Worm (Caenorhabditis elegans) whole organism, young adult: ENCODE data around the gene efa-6.

Source experiments
- B0336.3 ChIP-seq: fragments of 200-800 bp; sonication (Bioruptor generic); IDR thresholded peaks from 2 replicates; pipeline ENCODE4 v1.3.6; 2022; ENCODE audit warnings: missing genetic modification characterization, missing compliant biosample characterization
- C17E4.6 ChIP-seq: fragments of 200-800 bp; sonication (Bioruptor generic); IDR thresholded peaks from 2 replicates; pipeline ENCODE4 v1.3.6; 2022; ENCODE audit warnings: missing genetic modification reagents, missing genetic modification characterization, missing compliant biosample characterization
- D2030.7 ChIP-seq: fragments of 200-800 bp; sonication (Bioruptor generic); IDR thresholded peaks from 2 replicates; pipeline ENCODE4 v1.3.6; 2022; ENCODE audit warnings: missing genetic modification reagents, missing genetic modification characterization, missing compliant biosample characterization
- F33H1.4 ChIP-seq: fragments of 200-800 bp; sonication (Bioruptor generic); IDR thresholded peaks from 2 replicates; pipeline ENCODE4 v1.3.6; 2022; ENCODE audit warnings: missing genetic modification reagents, missing genetic modification characterization, missing compliant biosample characterization
- F49E8.2 ChIP-seq: sonication (generic microtip); optimal IDR thresholded peaks from 3 replicates; lab custom pipeline; 2017; ENCODE audit warnings: missing genetic modification characterization, mild to moderate bottlenecking, missing compliant biosample characterization, antibody characterized with exemption, moderate library complexity; ENCODE audit not compliant: insufficient read depth
- F52B5.7 ChIP-seq: sonication (generic microtip); optimal IDR thresholded peaks from 2 replicates; lab custom pipeline; 2016; ENCODE audit warnings: mild to moderate bottlenecking, missing genetic modification characterization, missing compliant biosample characterization
- F57C9.4 ChIP-seq: sonication (generic microtip); optimal IDR thresholded peaks from 2 replicates; lab custom pipeline; 2017; ENCODE audit warnings: mild to moderate bottlenecking, missing genetic modification characterization, missing compliant biosample characterization
- K11D2.4 ChIP-seq: fragments of 200-800 bp; sonication (Bioruptor generic); IDR thresholded peaks from 2 replicates; pipeline ENCODE4 v1.3.6; 2022; ENCODE audit warnings: missing genetic modification reagents, missing genetic modification characterization, missing compliant biosample characterization
- Y53F4B.3 ChIP-seq: fragments of 200-800 bp; sonication (Bioruptor generic); IDR thresholded peaks from 2 replicates; pipeline ENCODE4 v1.3.6; 2022; ENCODE audit warnings: missing genetic modification reagents, missing genetic modification characterization, missing compliant biosample characterization
- ZK185.1 ChIP-seq: sonication (generic microtip); optimal IDR thresholded peaks from 2 replicates; lab custom pipeline; 2016; ENCODE audit warnings: mild to moderate bottlenecking, missing genetic modification characterization, missing compliant biosample characterization; ENCODE audit not compliant: poor library complexity, severe bottlenecking
- athp-1 ChIP-seq: sonication (generic microtip); optimal IDR thresholded peaks from 2 replicates; lab custom pipeline; 2017; ENCODE audit warnings: mild to moderate bottlenecking, missing genetic modification characterization, missing compliant biosample characterization
- attf-6 ChIP-seq: fragments of 200-800 bp; sonication (Bioruptor generic); IDR thresholded peaks from 2 replicates; pipeline ENCODE4 v1.3.6; 2022; ENCODE audit warnings: missing genetic modification reagents, missing genetic modification characterization, missing compliant biosample characterization
- bed-1 ChIP-seq: fragments of 200-800 bp; sonication (Bioruptor generic); IDR thresholded peaks from 2 replicates; pipeline ENCODE4 v1.3.6; 2022; ENCODE audit warnings: missing genetic modification reagents, missing genetic modification characterization, missing compliant biosample characterization
- bed-2 ChIP-seq: fragments of 200-800 bp; sonication (Bioruptor generic); IDR thresholded peaks from 2 replicates; pipeline ENCODE4 v1.3.6; 2022; ENCODE audit warnings: missing genetic modification reagents, missing genetic modification characterization, missing compliant biosample characterization
- cebp-1 ChIP-seq, 2 experiments: fragments of 200-800 bp in 1 of 2; sonication (Bioruptor generic) in 1 of 2; sonication (generic microtip) in 1 of 2; IDR thresholded peaks in 1 of 2; optimal IDR thresholded peaks in 1 of 2; 2 replicates each; pipeline versions ENCODE4 v1.3.6 to Lab custom; 2017 to 2022; ENCODE audit warnings: missing compliant biosample characterization in 2 of 2, missing genetic modification characterization in 2 of 2, mild to moderate bottlenecking in 1 of 2, missing genetic modification reagents in 1 of 2, moderate library complexity in 1 of 2
- ceh-58 ChIP-seq: fragments of 200-800 bp; sonication (Bioruptor generic); IDR thresholded peaks from 2 replicates; pipeline ENCODE4 v1.3.6; 2022; ENCODE audit warnings: missing genetic modification characterization, missing compliant biosample characterization
- ceh-91 ChIP-seq: fragments of 200-800 bp; sonication (Bioruptor generic); IDR thresholded peaks from 2 replicates; pipeline ENCODE4 v1.3.6; 2022; ENCODE audit warnings: missing genetic modification reagents, missing genetic modification characterization, missing compliant biosample characterization
- dox-1 ChIP-seq: fragments of 200-800 bp; sonication (Bioruptor generic); IDR thresholded peaks from 2 replicates; pipeline ENCODE4 v1.3.6; 2022; ENCODE audit warnings: missing genetic modification reagents, missing genetic modification characterization, missing compliant biosample characterization
- egl-44 ChIP-seq: fragments of 200-800 bp; sonication (Bioruptor generic); IDR thresholded peaks from 2 replicates; pipeline ENCODE4 v1.3.6; 2022; ENCODE audit warnings: missing genetic modification reagents, missing genetic modification characterization, missing compliant biosample characterization
- ets-4 ChIP-seq: fragments of 200-800 bp; sonication (Bioruptor generic); optimal IDR thresholded peaks from 2 replicates; lab custom pipeline; 2018; ENCODE audit warnings: mild to moderate bottlenecking, missing genetic modification characterization, missing compliant biosample characterization
- fkh-3 ChIP-seq: sonication (generic microtip); optimal IDR thresholded peaks from 2 replicates; lab custom pipeline; 2016; ENCODE audit warnings: mild to moderate bottlenecking, missing genetic modification characterization, missing compliant biosample characterization
- hmg-1.2 ChIP-seq: fragments of 200-800 bp; sonication (Bioruptor generic); IDR thresholded peaks from 2 replicates; pipeline ENCODE4 v1.3.6; 2022; ENCODE audit warnings: missing genetic modification reagents, missing genetic modification characterization, missing compliant biosample characterization
- hsf-1 ChIP-seq: fragments of 200-800 bp; sonication (Bioruptor generic); IDR thresholded peaks from 2 replicates; pipeline ENCODE4 v1.3.6; 2022; ENCODE audit warnings: missing genetic modification reagents, missing genetic modification characterization, missing compliant biosample characterization
- lin-35 ChIP-seq, 3 experiments: fragments of 150-350 bp in 2 of 3; sonication (generic microtip) in 1 of 3; optimal IDR thresholded peaks; 2 replicates each; lab custom pipeline; 2014 to 2018; ENCODE audit warnings: missing biosample characterization in 3 of 3, missing genetic modification characterization in 3 of 3, missing genetic modification reagents in 3 of 3
- lin-54 ChIP-seq: fragments of 200-800 bp; sonication (Bioruptor generic); optimal IDR thresholded peaks from 2 replicates; lab custom pipeline; 2018; ENCODE audit warnings: mild to moderate bottlenecking, missing genetic modification characterization, missing compliant biosample characterization
- lsl-1 ChIP-seq: fragments of 200-800 bp; sonication (Bioruptor generic); optimal IDR thresholded peaks from 2 replicates; lab custom pipeline; 2018; ENCODE audit warnings: mild to moderate bottlenecking, missing genetic modification characterization, moderate library complexity, missing compliant biosample characterization
- madf-6 ChIP-seq: fragments of 200-800 bp; sonication (Bioruptor generic); IDR thresholded peaks from 2 replicates; pipeline ENCODE4 v1.3.6; 2022; ENCODE audit warnings: missing genetic modification reagents, missing genetic modification characterization, missing compliant biosample characterization
- madf-8 ChIP-seq: fragments of 200-800 bp; sonication (Bioruptor generic); conservative IDR thresholded peaks from 2 replicates; pipeline ENCODE4 v1.3.6; 2022; ENCODE audit warnings: missing genetic modification reagents, missing genetic modification characterization, missing compliant biosample characterization
- mcd-1 ChIP-seq: fragments of 200-800 bp; sonication (Bioruptor generic); IDR thresholded peaks from 2 replicates; pipeline ENCODE4 v1.3.6; 2022; ENCODE audit warnings: missing genetic modification reagents, missing genetic modification characterization, missing compliant biosample characterization
- mel-28 ChIP-seq: sonication (generic microtip); optimal IDR thresholded peaks from 2 replicates; lab custom pipeline; 2016; ENCODE audit warnings: borderline replicate concordance, mild to moderate bottlenecking, missing genetic modification characterization, missing compliant biosample characterization
- nfya-1 ChIP-seq: sonication (generic microtip); optimal IDR thresholded peaks from 2 replicates; lab custom pipeline; 2017; ENCODE audit warnings: antibody characterized with exemption, missing compliant biosample characterization, missing genetic modification characterization, borderline replicate concordance; ENCODE audit not compliant: insufficient read depth
- pha-4 ChIP-seq: fragments of 150-350 bp; sonication (generic microtip); optimal IDR thresholded peaks from 2 replicates; lab custom pipeline; 2014; ENCODE audit warnings: missing biosample characterization, missing genetic modification reagents, missing genetic modification characterization
- rec-8 ChIP-seq, 2 experiments: sonication (generic microtip); optimal IDR thresholded peaks; 2 replicates each; lab custom pipeline; 2016; ENCODE audit warnings: mild to moderate bottlenecking in 2 of 2, missing genetic modification characterization in 2 of 2, missing genetic modification reagents in 2 of 2, missing genotype in 2 of 2, missing biosample characterization in 1 of 2, missing compliant biosample characterization in 1 of 2, moderate library complexity in 1 of 2
- rpc-1 ChIP-seq, 2 experiments: fragments of 150-350 bp in 1 of 2; sonication (generic microtip) in 1 of 2; optimal IDR thresholded peaks; 2 replicates each; lab custom pipeline; 2014 to 2018; ENCODE audit warnings: missing biosample characterization in 1 of 2, missing genetic modification characterization in 1 of 2, missing genetic modification reagents in 1 of 2, missing genotype in 1 of 2
- snpc-1.3 ChIP-seq: sonication (generic microtip); optimal IDR thresholded peaks from 2 replicates; lab custom pipeline; 2017; ENCODE audit warnings: missing genetic modification characterization, mild to moderate bottlenecking, missing compliant biosample characterization, antibody characterized with exemption, moderate library complexity, missing genotype, missing genetic modification reagents; ENCODE audit not compliant: insufficient read depth
- snpc-4 ChIP-seq, 5 experiments: fragments of 150-350 bp in 1 of 5; sonication (generic microtip) in 4 of 5; optimal IDR thresholded peaks; 2 replicates each; lab custom pipeline; 2014 to 2018; ENCODE audit warnings: missing genetic modification characterization in 5 of 5, missing biosample characterization in 3 of 5, antibody characterized with exemption in 2 of 5, mild to moderate bottlenecking in 2 of 5, missing compliant biosample characterization in 2 of 5, missing genotype in 2 of 5, moderate library complexity in 2 of 5, missing genetic modification reagents in 1 of 5
- tbp1 ChIP-seq: fragments of 200-800 bp; sonication (Bioruptor generic); optimal IDR thresholded peaks from 2 replicates; lab custom pipeline; 2018; ENCODE audit warnings: mild to moderate bottlenecking, missing genetic modification characterization, missing compliant biosample characterization
- tlf-1 ChIP-seq: fragments of 200-800 bp; sonication (Bioruptor generic); optimal IDR thresholded peaks from 2 replicates; lab custom pipeline; 2018; ENCODE audit warnings: mild to moderate bottlenecking, missing genetic modification characterization, missing compliant biosample characterization
- unc-62 ChIP-seq: fragments of 150-350 bp; optimal IDR thresholded peaks from 2 replicates; lab custom pipeline; 2014; ENCODE audit warnings: missing biosample characterization, missing genetic modification reagents, missing genetic modification characterization
- zim-3 ChIP-seq: sonication (generic microtip); optimal IDR thresholded peaks from 2 replicates; lab custom pipeline; 2017; ENCODE audit warnings: mild to moderate bottlenecking, missing genetic modification characterization, moderate library complexity, missing compliant biosample characterization
- ztf-18 ChIP-seq: sonication (generic microtip); optimal IDR thresholded peaks from 2 replicates; lab custom pipeline; 2016; ENCODE audit warnings: missing genotype, mild to moderate bottlenecking, missing genetic modification characterization, missing compliant biosample characterization
- ztf-22 ChIP-seq: fragments of 200-800 bp; sonication (Bioruptor generic); optimal IDR thresholded peaks from 2 replicates; lab custom pipeline; 2018; ENCODE audit warnings: mild to moderate bottlenecking, missing genetic modification characterization, moderate library complexity, missing compliant biosample characterization

efa-6 gene

ce11 chrIV:12570546-12570945 lies 44.0 kb downstream of the efa-6 start (continued):
- TF ChIP-seq F52B5.7 (tag; lab: Kevin White, UChicago), result peak; percentile 38
- no peak for TF ChIP-seq nfya-1
- peak; percentile 66 for TF ChIP-seq B0336.3 (GFP tag; lab: Robert Waterston, UW)
- TF ChIP-seq mel-28 (tag; lab: Kevin White, UChicago), result no peak
- TF ChIP-seq madf-6 (GFP tag; lab: Robert Waterston, UW), result peak; percentile 65
- TF ChIP-seq rec-8 (tag; optimal IDR thresholded peaks at IDR 0.05; lab: Kevin White, UChicago), result no peak
- TF ChIP-seq snpc-1.3, result no peak

ce11 chrIV:12567176-12567892 lies 47.2 kb downstream of the efa-6 start, which contains the start of the genes hsb-1 and let-99:
TSS of gene hsb-1 (minus strand) at chrIV:12567226.
TSS of gene let-99 (plus strand) at chrIV:12567842.
- TF ChIP-seq madf-8 (GFP tag; lab: Robert Waterston, UW) (peak; percentile 58), ztf-22 (GFP tag; lab: Kevin White, UChicago) (no peak), egl-44 (no peak), rec-8 (tag; optimal IDR thresholded peaks at IDR 0.05; lab: Kevin White, UChicago) (no peak), D2030.7 (GFP tag; lab: Robert Waterston, UW) (peak; percentile 60; the same call in 1 of the 2 replicates), F49E8.2 (peak; percentile 52), athp-1 (tag; lab: Kevin White, UChicago) (no peak), lin-35 (GFP tag; optimal IDR thresholded peaks at IDR 0.05; lab: Kevin White, UChicago) (peak in 1 of 3 experiments; percentile 27), rpc-1 (optimal IDR thresholded peaks at IDR 0.05; lab: Kevin White, UChicago) (no peak), rpc-1 (tag; optimal IDR thresholded peaks at IDR 0.05; lab: Kevin White, UChicago) (no peak), lin-54 (GFP tag; lab: Kevin White, UChicago) (peak; percentile 52), tbp1 (GFP tag; lab: Kevin White, UChicago) (peak; percentile 34), F57C9.4 (no peak), hsf-1 (peak; percentile 95), ZK185.1 (tag; lab: Kevin White, UChicago) (peak; percentile 10), cebp-1 (GFP tag; IDR thresholded peaks at IDR 0.05; lab: Robert Waterston, UW) (no peak), cebp-1 (tag; optimal IDR thresholded peaks at IDR 0.05; lab: Kevin White, UChicago) (peak; percentile 23), bed-1 (GFP tag; lab: Robert Waterston, UW) (no peak), ceh-58 (GFP tag; lab: Robert Waterston, UW) (no peak), bed-2 (GFP tag; lab: Robert Waterston, UW) (no peak), lsl-1 (GFP tag; lab: Kevin White, UChicago) (peak; percentile 91), mcd-1 (GFP tag; lab: Robert Waterston, UW) (peak; percentile 56), F52B5.7 (tag; lab: Kevin White, UChicago) (no peak), ztf-18 (tag; lab: Kevin White, UChicago) (no peak), snpc-1.3 (peak; percentile 61), fkh-3 (tag; lab: Kevin White, UChicago) (no peak), Y53F4B.3 (no peak), F33H1.4 (peak; percentile 63), unc-62 (no peak), dox-1 (GFP tag; lab: Robert Waterston, UW) (peak; percentile 58), hmg-1.2 (peak; percentile 93), pha-4 (tag; lab: Kevin White, UChicago) (no peak), attf-6 (GFP tag; lab: Robert Waterston, UW) (peak; percentile 59; the same call in 1 of the 2 replicates), C17E4.6 (GFP tag; lab: Robert Waterston, UW) (no peak), madf-6 (GFP tag; lab: Robert Waterston, UW) (peak; percentile 91), ets-4 (GFP tag; lab: Kevin White, UChicago) (no peak), tlf-1 (GFP tag; lab: Kevin White, UChicago) (peak; percentile 22), snpc-4 (GFP tag; optimal IDR thresholded peaks at IDR 0.05; lab: Kevin White, UChicago) (peak; percentile 52), snpc-4 (tag; optimal IDR thresholded peaks at IDR 0.05; lab: Kevin White, UChicago) (peak in 3 of 4 experiments; percentile 48 to 64 (median 61)), ceh-91 (GFP tag; lab: Robert Waterston, UW) (peak; percentile 65), zim-3 (tag; lab: Kevin White, UChicago) (no peak), K11D2.4 (no peak)
